Fruit fly (Drosophila melanogaster) whole organism, embryonic: ENCODE data around the gene Prosalpha6.
A peak's percentile ranks its signal among the peaks of the same experiment; 100 is the strongest.

ENCODE experiments used
- Aef1 ChIP-seq: fragments of 200-800 bp; sonication (Bioruptor generic); IDR thresholded peaks from 3 replicates; pipeline ENCODE4 v1.3.6; 2022; ENCODE audit warnings: missing biosample characterization, missing genetic modification characterization
- CG1024 ChIP-seq: fragments of 200-800 bp; sonication (Bioruptor generic); IDR thresholded peaks from 2 replicates; pipeline ENCODE4 v1.3.6; 2022; ENCODE audit warnings: missing biosample characterization, missing genetic modification characterization
- CG11723 ChIP-seq: fragments of 200-800 bp; sonication (Bioruptor generic); optimal IDR thresholded peaks from 2 replicates; lab custom pipeline; 2017; ENCODE audit warnings: missing biosample characterization, mild to moderate bottlenecking, missing genetic modification characterization
- CG12219 ChIP-seq: fragments of 200-800 bp; sonication (Bioruptor generic); optimal IDR thresholded peaks from 3 replicates; lab custom pipeline; 2018; ENCODE audit warnings: missing biosample characterization, mild to moderate bottlenecking, missing genetic modification characterization
- CG12659 ChIP-seq: fragments of 200-800 bp; sonication (Bioruptor generic); optimal IDR thresholded peaks from 3 replicates; lab custom pipeline; 2017; ENCODE audit warnings: mild to moderate bottlenecking, missing biosample characterization, missing genetic modification reagents, missing genetic modification characterization
- CG13894 ChIP-seq: fragments of 200-800 bp; sonication (Bioruptor generic); optimal IDR thresholded peaks from 3 replicates; lab custom pipeline; 2018; ENCODE audit warnings: missing biosample characterization, mild to moderate bottlenecking, missing genetic modification characterization, moderate library complexity
- CG17802 ChIP-seq: fragments of 200-800 bp; sonication (Bioruptor generic); optimal IDR thresholded peaks from 2 replicates; lab custom pipeline; 2018; ENCODE audit warnings: missing biosample characterization, mild to moderate bottlenecking, missing genetic modification characterization, moderate library complexity
- CG18011 ChIP-seq: fragments of 200-800 bp; sonication (Bioruptor generic); optimal IDR thresholded peaks from 2 replicates; lab custom pipeline; 2017; ENCODE audit warnings: missing biosample characterization, missing genetic modification characterization, mild to moderate bottlenecking, moderate library complexity, missing genotype
- CG18619 ChIP-seq: fragments of 200-800 bp; sonication (Bioruptor generic); optimal IDR thresholded peaks from 3 replicates; lab custom pipeline; 2017; ENCODE audit warnings: missing biosample characterization, mild to moderate bottlenecking, missing genetic modification characterization
- CG4404 ChIP-seq: fragments of 200-800 bp; sonication (Bioruptor generic); IDR thresholded peaks from 2 replicates; pipeline ENCODE4 v1.3.6; 2022; ENCODE audit warnings: missing biosample characterization, missing genetic modification characterization
- CG6765 ChIP-seq: fragments of 200-800 bp; sonication (Bioruptor generic); optimal IDR thresholded peaks from 3 replicates; lab custom pipeline; 2017; ENCODE audit warnings: missing biosample characterization, mild to moderate bottlenecking, missing genetic modification characterization
- CG8290 ChIP-seq, 3 experiments: fragments of 200-800 bp; sonication (Bioruptor generic); optimal IDR thresholded peaks; 2 replicates each; lab custom pipeline; 2016 to 2019; ENCODE audit warnings: missing biosample characterization in 3 of 3, missing genetic modification characterization in 3 of 3, mild to moderate bottlenecking in 2 of 3, moderate library complexity in 1 of 3
- CG8765 ChIP-seq: fragments of 200-800 bp; sonication (Bioruptor generic); IDR thresholded peaks from 2 replicates; pipeline ENCODE4 v1.3.6; 2022; ENCODE audit warnings: missing biosample characterization, missing genetic modification characterization
- CoRest ChIP-seq: fragments of 200-800 bp; sonication (Bioruptor generic); optimal IDR thresholded peaks from 3 replicates; lab custom pipeline; 2018; ENCODE audit warnings: missing biosample characterization, mild to moderate bottlenecking, missing genetic modification characterization, moderate library complexity
- D ChIP-seq, 2 experiments: fragments of 200-800 bp in 1 of 2; fragments of >200 bp in 1 of 2; sonication (Bioruptor generic) in 1 of 2; optimal IDR thresholded peaks; 2 replicates in 1 of 2; 3 replicates in 1 of 2; lab custom pipeline; 2017; ENCODE audit warnings: mild to moderate bottlenecking in 1 of 2, missing biosample characterization in 1 of 2, missing genetic modification characterization in 1 of 2, missing genetic modification reagents in 1 of 2
- Dref ChIP-seq: fragments of 200-800 bp; sonication (Bioruptor generic); IDR thresholded peaks from 2 replicates; pipeline ENCODE4 v1.3.6; 2022; ENCODE audit warnings: missing biosample characterization, missing genetic modification characterization
- Ets65A ChIP-seq: fragments of 200-800 bp; sonication (Bioruptor generic); peaks from one replicate; lab custom pipeline; 2016; ENCODE audit warnings: missing biosample characterization, missing genetic modification characterization
- H15 ChIP-seq: fragments of 200-800 bp; sonication (Bioruptor generic); IDR thresholded peaks from 3 replicates; pipeline ENCODE4 v1.3.6; 2022; ENCODE audit warnings: missing biosample characterization, missing genetic modification characterization
- HHEX ChIP-seq: fragments of 200-800 bp; sonication (Bioruptor generic); optimal IDR thresholded peaks from 3 replicates; lab custom pipeline; 2017; ENCODE audit warnings: missing biosample characterization, mild to moderate bottlenecking, missing genetic modification characterization, missing genetic modification reagents
- Lim3 ChIP-seq: fragments of 200-800 bp; sonication (Bioruptor generic); IDR thresholded peaks from 2 replicates; pipeline ENCODE4 v1.3.6; 2022; ENCODE audit warnings: missing biosample characterization, missing genetic modification characterization
- MESR4 ChIP-seq: fragments of 200-800 bp; sonication (Bioruptor generic); optimal IDR thresholded peaks from 2 replicates; lab custom pipeline; 2018; ENCODE audit warnings: missing biosample characterization, mild to moderate bottlenecking, missing genetic modification characterization, moderate library complexity
- Med ChIP-seq: fragments of 200-800 bp; sonication (Bioruptor generic); peaks from one replicate; lab custom pipeline; 2016; ENCODE audit warnings: missing biosample characterization, missing genetic modification characterization, mild to moderate bottlenecking, inconsistent platforms, moderate library complexity
- NC2α ChIP-seq: fragments of 200-800 bp; sonication (Bioruptor generic); optimal IDR thresholded peaks from 2 replicates; lab custom pipeline; 2016; ENCODE audit warnings: missing biosample characterization, missing genetic modification characterization
- Opbp ChIP-seq: fragments of 200-800 bp; sonication (Bioruptor generic); IDR thresholded peaks from 3 replicates; pipeline ENCODE4 v1.3.6; 2022; ENCODE audit warnings: missing biosample characterization, missing genetic modification characterization; ENCODE audit not compliant: partially characterized antibody
- Pdp1 ChIP-seq, 2 experiments: fragments of 200-800 bp; sonication (Bioruptor generic); optimal IDR thresholded peaks; 3 replicates each; lab custom pipeline; 2016; ENCODE audit warnings: missing biosample characterization in 2 of 2, missing genetic modification characterization in 2 of 2, mild to moderate bottlenecking in 1 of 2, moderate library complexity in 1 of 2
- Ravus ChIP-seq: fragments of 200-800 bp; sonication (Bioruptor generic); IDR thresholded peaks from 2 replicates; pipeline ENCODE4 v1.3.6; 2022; ENCODE audit warnings: missing biosample characterization, missing genetic modification characterization
- Sin3A ChIP-seq: fragments of >200 bp; optimal IDR thresholded peaks from 2 replicates; lab custom pipeline; 2018
- Stat92E ChIP-seq, 3 experiments: fragments of >200 bp in 2 of 3; fragments of 200-800 bp in 1 of 3; sonication (Bioruptor generic) in 1 of 3; optimal IDR thresholded peaks; 2 replicates each; lab custom pipeline; 2017 to 2019; ENCODE audit warnings: missing biosample characterization in 3 of 3, missing genetic modification characterization in 3 of 3, mild to moderate bottlenecking in 1 of 3, moderate library complexity in 1 of 3
- bab2 ChIP-seq: fragments of 200-800 bp; sonication (Bioruptor generic); optimal IDR thresholded peaks from 2 replicates; lab custom pipeline; 2016; ENCODE audit warnings: missing biosample characterization, missing genetic modification characterization
- bigmax ChIP-seq: fragments of 200-800 bp; sonication (Bioruptor generic); optimal IDR thresholded peaks from 2 replicates; lab custom pipeline; 2018; ENCODE audit warnings: missing biosample characterization, mild to moderate bottlenecking, missing genetic modification characterization
- br ChIP-seq: fragments of >200 bp; optimal IDR thresholded peaks from 2 replicates; lab custom pipeline; 2017
- caup ChIP-seq: fragments of 200-800 bp; sonication (Bioruptor generic); optimal IDR thresholded peaks from 3 replicates; lab custom pipeline; 2017; ENCODE audit warnings: missing biosample characterization, mild to moderate bottlenecking, missing genetic modification characterization, moderate library complexity; ENCODE audit not compliant: severe bottlenecking
- chinmo ChIP-seq: fragments of 200-800 bp; sonication (Bioruptor generic); IDR thresholded peaks from 4 replicates; pipeline ENCODE4 v1.3.6; 2022; ENCODE audit warnings: missing biosample characterization, missing genetic modification characterization; ENCODE audit not compliant: partially characterized antibody
- dati ChIP-seq: fragments of 200-800 bp; sonication (Bioruptor generic); IDR thresholded peaks from 2 replicates; pipeline ENCODE4 v1.3.6; 2022; ENCODE audit warnings: missing biosample characterization, missing genetic modification characterization
- dysf ChIP-seq: fragments of 200-800 bp; sonication (Bioruptor generic); IDR thresholded peaks from 3 replicates; pipeline ENCODE4 v1.3.6; 2022; ENCODE audit warnings: missing biosample characterization, missing genetic modification characterization
- fd3F ChIP-seq: fragments of 200-800 bp; sonication (Bioruptor generic); optimal IDR thresholded peaks from 2 replicates; lab custom pipeline; 2018; ENCODE audit warnings: missing biosample characterization, mild to moderate bottlenecking, missing genetic modification characterization, moderate library complexity
- hbn ChIP-seq: fragments of 200-800 bp; sonication (Bioruptor generic); IDR thresholded peaks from 2 replicates; pipeline ENCODE4 v1.3.6; 2022; ENCODE audit warnings: missing biosample characterization, missing genetic modification characterization; ENCODE audit not compliant: partially characterized antibody
- lbe ChIP-seq: fragments of 200-800 bp; sonication (Bioruptor generic); optimal IDR thresholded peaks from 2 replicates; lab custom pipeline; 2016; ENCODE audit warnings: missing biosample characterization, mild to moderate bottlenecking, missing genetic modification characterization
- lov ChIP-seq, 2 experiments: fragments of 200-800 bp in 1 of 2; fragments of >200 bp in 1 of 2; sonication (Bioruptor generic) in 1 of 2; IDR thresholded peaks in 1 of 2; optimal IDR thresholded peaks in 1 of 2; 2 replicates in 1 of 2; 3 replicates in 1 of 2; pipeline versions ENCODE4 v1.3.6 to Lab custom; 2017 to 2022; ENCODE audit warnings: missing biosample characterization in 1 of 2, missing genetic modification characterization in 1 of 2
- maf-S ChIP-seq: fragments of 200-800 bp; sonication (Bioruptor generic); optimal IDR thresholded peaks from 2 replicates; lab custom pipeline; 2016; ENCODE audit warnings: missing biosample characterization, missing genetic modification characterization
- pfk ChIP-seq: fragments of 200-800 bp; sonication (Bioruptor generic); optimal IDR thresholded peaks from 2 replicates; lab custom pipeline; 2018; ENCODE audit warnings: missing biosample characterization, mild to moderate bottlenecking, missing genetic modification characterization, moderate library complexity
- pita ChIP-seq: fragments of 200-800 bp; sonication (Bioruptor generic); optimal IDR thresholded peaks from 2 replicates; lab custom pipeline; 2017; ENCODE audit warnings: missing biosample characterization, mild to moderate bottlenecking, missing genetic modification characterization
- slbo ChIP-seq: fragments of 200-800 bp; sonication (Bioruptor generic); IDR thresholded peaks from 2 replicates; pipeline ENCODE4 v1.3.6; 2022; ENCODE audit warnings: missing biosample characterization, missing genetic modification characterization
- so ChIP-seq: fragments of 200-800 bp; sonication (Bioruptor generic); IDR thresholded peaks from 3 replicates; pipeline ENCODE4 v1.3.6; 2022; ENCODE audit warnings: missing biosample characterization, missing genetic modification characterization
- tll ChIP-seq, 2 experiments: fragments of 200-800 bp in 1 of 2; fragments of >200 bp in 1 of 2; sonication (Bioruptor generic) in 1 of 2; optimal IDR thresholded peaks; 2 replicates each; lab custom pipeline; 2017 to 2019; ENCODE audit warnings: missing biosample characterization in 2 of 2, missing genetic modification characterization in 2 of 2, mild to moderate bottlenecking in 1 of 2, moderate library complexity in 1 of 2
- wor ChIP-seq: fragments of 200-800 bp; sonication (Bioruptor generic); IDR thresholded peaks from 2 replicates; pipeline ENCODE4 v1.3.6; 2022; ENCODE audit warnings: missing biosample characterization, missing genetic modification characterization
- zfh1 ChIP-seq: fragments of 200-800 bp; sonication (Bioruptor generic); IDR thresholded peaks from 3 replicates; pipeline ENCODE4 v1.3.6; 2022; ENCODE audit warnings: missing biosample characterization, missing genetic modification characterization
- zfh2 ChIP-seq: fragments of 200-800 bp; sonication (Bioruptor generic); optimal IDR thresholded peaks from 2 replicates; lab custom pipeline; 2016; ENCODE audit warnings: missing biosample characterization, missing genetic modification characterization

Prosalpha6 gene

dm6 chr2L:10232152-10232816, 11.1 kb downstream of the Prosalpha6 start, which contains the start of gene eEF1delta (continued):
- peak; percentile 53 for TF ChIP-seq CG12659 (GFP tag; lab: Kevin White, UChicago)
- peak; percentile 55 for TF ChIP-seq Med (GFP tag; lab: Kevin White, UChicago)
- no peak for TF ChIP-seq maf-S (GFP tag; lab: Kevin White, UChicago)
- TF ChIP-seq zfh1 (GFP tag; lab: Robert Waterston, UW): no peak
- no peak for TF ChIP-seq lbe (GFP tag; lab: Kevin White, UChicago)
- no peak for TF ChIP-seq Opbp (GFP tag; lab: Robert Waterston, UW)
- no peak for TF ChIP-seq Lim3 (GFP tag; lab: Robert Waterston, UW)
- no peak for TF ChIP-seq caup
- TF ChIP-seq CG8765 (GFP tag; lab: Robert Waterston, UW): no peak
- no peak for TF ChIP-seq bigmax (GFP tag; lab: Kevin White, UChicago)
- TF ChIP-seq CG6765: no peak
- no peak for TF ChIP-seq H15
- TF ChIP-seq lov (optimal IDR thresholded peaks at IDR 0.05; lab: Kevin White, UChicago): no peak
- no peak for TF ChIP-seq lov (GFP tag; IDR thresholded peaks at IDR 0.05; lab: Robert Waterston, UW)
- peak in 1 of 2 experiments; percentile 95 for TF ChIP-seq Pdp1 (GFP tag; optimal IDR thresholded peaks at IDR 0.05; lab: Kevin White, UChicago)
- TF ChIP-seq MESR4 (GFP tag; lab: Kevin White, UChicago): peak; percentile 68
- peak; percentile 93 for TF ChIP-seq CG1024 (GFP tag; lab: Robert Waterston, UW)
- TF ChIP-seq tll (GFP tag; optimal IDR thresholded peaks at IDR 0.05; lab: Kevin White, UChicago): peak in 1 of 2 experiments; percentile 84
- TF ChIP-seq HHEX (GFP tag; lab: Kevin White, UChicago): no peak
- peak; percentile 16 for TF ChIP-seq Ets65A (GFP tag; lab: Kevin White, UChicago)
- no peak for TF ChIP-seq so (GFP tag; lab: Robert Waterston, UW)
- TF ChIP-seq fd3F: no peak
- TF ChIP-seq pfk: peak; percentile 91
- TF ChIP-seq CG18619 (GFP tag; lab: Kevin White, UChicago): no peak
- no peak for TF ChIP-seq CG4404 (GFP tag; lab: Robert Waterston, UW)
- no peak for TF ChIP-seq CG12219
- no peak for TF ChIP-seq D (optimal IDR thresholded peaks at IDR 0.05; lab: Kevin White, UChicago)
- TF ChIP-seq D (GFP tag; optimal IDR thresholded peaks at IDR 0.05; lab: Kevin White, UChicago): no peak
- TF ChIP-seq br (lab: Kevin White, UChicago): no peak
- TF ChIP-seq pita: no peak
- no peak for TF ChIP-seq NC2α (GFP tag; lab: Kevin White, UChicago)
- no peak for TF ChIP-seq CoRest
- no peak for TF ChIP-seq chinmo (GFP tag; lab: Robert Waterston, UW)
- peak; percentile 55 for TF ChIP-seq CG11723 (GFP tag; lab: Kevin White, UChicago)
- TF ChIP-seq Stat92E (GFP tag; optimal IDR thresholded peaks at IDR 0.05; lab: Kevin White, UChicago): no peak
- no peak for TF ChIP-seq CG18011
- peak; percentile 21; the same call in 1 of the 2 replicates for TF ChIP-seq slbo (GFP tag; lab: Robert Waterston, UW)
- TF ChIP-seq dati (GFP tag; lab: Robert Waterston, UW): no peak
- TF ChIP-seq CG13894 (tag; lab: Kevin White, UChicago): no peak
- TF ChIP-seq Ravus (GFP tag; lab: Robert Waterston, UW): no peak
- TF ChIP-seq CG17802 (tag; lab: Kevin White, UChicago): peak; percentile 98
- TF ChIP-seq dysf (GFP tag; lab: Robert Waterston, UW): no peak
- peak; percentile 71; the same call in 1 of the 2 replicates for TF ChIP-seq Dref
- no peak for TF ChIP-seq Aef1
- TF ChIP-seq CG8290 (GFP tag; optimal IDR thresholded peaks at IDR 0.05; lab: Kevin White, UChicago): no peak
- no peak for TF ChIP-seq CG8290 (tag; optimal IDR thresholded peaks at IDR 0.05; lab: Kevin White, UChicago)
- peak; percentile 14; the same call in 1 of the 2 replicates for TF ChIP-seq hbn
- peak; percentile 18 for TF ChIP-seq Sin3A (lab: Kevin White, UChicago)
- TF ChIP-seq wor (GFP tag; lab: Robert Waterston, UW): no peak
- TF ChIP-seq bab2: no peak
- no peak for TF ChIP-seq zfh2 (GFP tag; lab: Kevin White, UChicago)
